Fruit fly (Drosophila melanogaster) whole organism, embryonic: ENCODE data around the gene S6KL.

Source experiments
- Ada2b ChIP-seq: fragments of 200-800 bp; sonication (Bioruptor generic); IDR thresholded peaks from 2 replicates; pipeline ENCODE4 v1.3.6; 2022; ENCODE audit warnings: missing biosample characterization, missing genetic modification characterization
- B-H2 ChIP-seq: fragments of 200-800 bp; sonication (Bioruptor generic); optimal IDR thresholded peaks from 2 replicates; lab custom pipeline; 2018; ENCODE audit warnings: missing biosample characterization, mild to moderate bottlenecking, missing genetic modification characterization
- CG10565 ChIP-seq: fragments of 200-800 bp; sonication (Bioruptor generic); optimal IDR thresholded peaks from 3 replicates; lab custom pipeline; 2016; ENCODE audit warnings: missing biosample characterization, mild to moderate bottlenecking, missing genetic modification characterization
- CG12236 ChIP-seq: fragments of 200-800 bp; sonication (Bioruptor generic); optimal IDR thresholded peaks from 2 replicates; lab custom pipeline; 2016; ENCODE audit warnings: missing biosample characterization, missing genetic modification characterization
- CG13424 ChIP-seq: fragments of 200-800 bp; sonication (Bioruptor generic); optimal IDR thresholded peaks from 2 replicates; lab custom pipeline; 2019; ENCODE audit warnings: missing biosample characterization, mild to moderate bottlenecking, missing genetic modification characterization, moderate library complexity
- CG31224 ChIP-seq: fragments of 200-800 bp; sonication (Bioruptor generic); IDR thresholded peaks from 2 replicates; pipeline ENCODE4 v1.3.6; 2022; ENCODE audit warnings: missing biosample characterization, missing genetic modification characterization
- CG3407 ChIP-seq: fragments of 200-800 bp; sonication (Bioruptor generic); optimal IDR thresholded peaks from 2 replicates; lab custom pipeline; 2018; ENCODE audit warnings: missing biosample characterization, mild to moderate bottlenecking, missing genetic modification characterization
- CG34376 ChIP-seq: fragments of 200-800 bp; sonication (Bioruptor generic); optimal IDR thresholded peaks from 2 replicates; lab custom pipeline; 2018; ENCODE audit warnings: missing biosample characterization, mild to moderate bottlenecking, missing genetic modification characterization
- CG3847 ChIP-seq: fragments of 200-800 bp; sonication (Bioruptor generic); IDR thresholded peaks from 2 replicates; pipeline ENCODE4 v1.3.6; 2022; ENCODE audit warnings: missing biosample characterization, missing genetic modification characterization
- CG4360 ChIP-seq: fragments of 200-800 bp; sonication (Bioruptor generic); IDR thresholded peaks from 2 replicates; pipeline ENCODE4 v1.3.6; 2022; ENCODE audit warnings: missing biosample characterization, missing genetic modification characterization
- CG4617 ChIP-seq: fragments of 200-800 bp; sonication (Bioruptor generic); optimal IDR thresholded peaks from 3 replicates; lab custom pipeline; 2016; ENCODE audit warnings: missing biosample characterization, missing genetic modification characterization, borderline replicate concordance
- CG6254 ChIP-seq: fragments of 200-800 bp; sonication (Bioruptor generic); optimal IDR thresholded peaks from 3 replicates; lab custom pipeline; 2017; ENCODE audit warnings: mild to moderate bottlenecking, missing biosample characterization, missing genetic modification reagents, missing genetic modification characterization
- CG6765 ChIP-seq: fragments of 200-800 bp; sonication (Bioruptor generic); optimal IDR thresholded peaks from 3 replicates; lab custom pipeline; 2017; ENCODE audit warnings: missing biosample characterization, mild to moderate bottlenecking, missing genetic modification characterization
- CG9797 ChIP-seq: fragments of 200-800 bp; sonication (Bioruptor generic); optimal IDR thresholded peaks from 3 replicates; lab custom pipeline; 2018; ENCODE audit warnings: missing biosample characterization, mild to moderate bottlenecking, missing genetic modification characterization
- D19B ChIP-seq: fragments of 200-800 bp; sonication (Bioruptor generic); optimal IDR thresholded peaks from 2 replicates; lab custom pipeline; 2017; ENCODE audit warnings: missing biosample characterization, mild to moderate bottlenecking, missing genetic modification characterization
- Dad ChIP-seq: fragments of 200-800 bp; sonication (Bioruptor generic); optimal IDR thresholded peaks from 3 replicates; lab custom pipeline; 2016; ENCODE audit warnings: missing biosample characterization, missing genetic modification characterization
- Dek ChIP-seq: fragments of 200-800 bp; sonication (Bioruptor generic); optimal IDR thresholded peaks from 3 replicates; lab custom pipeline; 2019; ENCODE audit warnings: missing biosample characterization, mild to moderate bottlenecking, missing genetic modification characterization, moderate library complexity
- E2f1 ChIP-seq: fragments of 200-800 bp; sonication (Bioruptor generic); IDR thresholded peaks from 2 replicates; pipeline ENCODE4 v1.3.6; 2022; ENCODE audit warnings: missing biosample characterization, missing genetic modification characterization
- Ets97D ChIP-seq: fragments of 200-800 bp; sonication (Bioruptor generic); optimal IDR thresholded peaks from 3 replicates; lab custom pipeline; 2016; ENCODE audit warnings: missing biosample characterization, missing genetic modification characterization
- Hand ChIP-seq: fragments of 200-800 bp; sonication (Bioruptor generic); optimal IDR thresholded peaks from 2 replicates; lab custom pipeline; 2017; ENCODE audit warnings: mild to moderate bottlenecking, missing biosample characterization, missing genetic modification reagents, missing genetic modification characterization
- Mad ChIP-seq: fragments of 200-800 bp; sonication (Bioruptor generic); optimal IDR thresholded peaks from 2 replicates; lab custom pipeline; 2016; ENCODE audit warnings: missing biosample characterization, missing genetic modification characterization
- NFAT ChIP-seq: fragments of 200-800 bp; sonication (Bioruptor generic); IDR thresholded peaks from 2 replicates; pipeline ENCODE4 v1.3.6; 2022; ENCODE audit warnings: missing biosample characterization, missing genetic modification characterization
- Neu2 ChIP-seq: fragments of 200-800 bp; sonication (Bioruptor generic); optimal IDR thresholded peaks from 3 replicates; lab custom pipeline; 2016; ENCODE audit warnings: missing biosample characterization, missing genetic modification characterization, borderline replicate concordance
- Ravus ChIP-seq: fragments of 200-800 bp; sonication (Bioruptor generic); IDR thresholded peaks from 2 replicates; pipeline ENCODE4 v1.3.6; 2022; ENCODE audit warnings: missing biosample characterization, missing genetic modification characterization
- Sox102F ChIP-seq: fragments of 200-800 bp; sonication (Bioruptor generic); optimal IDR thresholded peaks from 2 replicates; lab custom pipeline; 2018; ENCODE audit warnings: missing biosample characterization, mild to moderate bottlenecking, missing genetic modification characterization, moderate library complexity
- Taf1 ChIP-seq: fragments of 200-800 bp; sonication (Bioruptor generic); IDR thresholded peaks from 2 replicates; pipeline ENCODE4 v1.3.6; 2022; ENCODE audit warnings: missing biosample characterization, missing genetic modification characterization
- chif ChIP-seq, 2 experiments: fragments of 200-800 bp; sonication (Bioruptor generic); optimal IDR thresholded peaks; 3 replicates each; lab custom pipeline; 2016; ENCODE audit warnings: missing biosample characterization in 2 of 2, missing genetic modification characterization in 2 of 2
- chinmo ChIP-seq: fragments of 200-800 bp; sonication (Bioruptor generic); IDR thresholded peaks from 4 replicates; pipeline ENCODE4 v1.3.6; 2022; ENCODE audit warnings: missing biosample characterization, missing genetic modification characterization; ENCODE audit not compliant: partially characterized antibody
- ci ChIP-seq: fragments of 200-800 bp; sonication (Bioruptor generic); IDR thresholded peaks from 3 replicates; pipeline ENCODE4 v1.3.6; 2022; ENCODE audit warnings: missing biosample characterization, missing genetic modification characterization
- cwo ChIP-seq: fragments of 200-800 bp; sonication (Bioruptor generic); optimal IDR thresholded peaks from 3 replicates; lab custom pipeline; 2017; ENCODE audit warnings: missing biosample characterization, missing genetic modification characterization, mild to moderate bottlenecking, moderate library complexity, missing genetic modification reagents
- disco-r ChIP-seq: fragments of 200-800 bp; sonication (Bioruptor generic); optimal IDR thresholded peaks from 2 replicates; lab custom pipeline; 2016; ENCODE audit warnings: missing biosample characterization, missing genetic modification characterization
- dmrt11E ChIP-seq: fragments of 200-800 bp; sonication (Bioruptor generic); optimal IDR thresholded peaks from 3 replicates; lab custom pipeline; 2018; ENCODE audit warnings: missing biosample characterization, mild to moderate bottlenecking, missing genetic modification characterization, moderate library complexity
- fu2 ChIP-seq: fragments of 200-800 bp; sonication (Bioruptor generic); optimal IDR thresholded peaks from 2 replicates; lab custom pipeline; 2016; ENCODE audit warnings: missing biosample characterization, missing genetic modification characterization
- gsb ChIP-seq: fragments of 200-800 bp; sonication (Bioruptor generic); IDR thresholded peaks from 2 replicates; pipeline ENCODE4 v1.3.6; 2022; ENCODE audit warnings: missing biosample characterization, missing genetic modification characterization
- ind ChIP-seq: fragments of 200-800 bp; sonication (Bioruptor generic); optimal IDR thresholded peaks from 3 replicates; lab custom pipeline; 2016; ENCODE audit warnings: missing biosample characterization, missing genetic modification characterization
- insv ChIP-seq, 2 experiments: fragments of 200-800 bp; sonication (Bioruptor generic); optimal IDR thresholded peaks; 3 replicates each; lab custom pipeline; 2016 to 2018; ENCODE audit warnings: missing biosample characterization in 2 of 2, missing genetic modification characterization in 2 of 2
- jing ChIP-seq: fragments of 200-800 bp; sonication (Bioruptor generic); optimal IDR thresholded peaks from 2 replicates; lab custom pipeline; 2018; ENCODE audit warnings: missing biosample characterization, mild to moderate bottlenecking, missing genetic modification characterization
- kni ChIP-seq: fragments of 200-800 bp; sonication (Bioruptor generic); optimal IDR thresholded peaks from 3 replicates; lab custom pipeline; 2017; ENCODE audit warnings: mild to moderate bottlenecking, missing biosample characterization, missing genetic modification reagents, missing genetic modification characterization
- lola ChIP-seq, 3 experiments: fragments of >200 bp in 2 of 3; fragments of 200-800 bp in 1 of 3; sonication (Bioruptor generic) in 1 of 3; optimal IDR thresholded peaks; 2 replicates each; lab custom pipeline; 2017 to 2019; ENCODE audit warnings: missing biosample characterization in 3 of 3, missing genetic modification characterization in 3 of 3, mild to moderate bottlenecking in 1 of 3, moderate library complexity in 1 of 3
- nerfin-2 ChIP-seq: fragments of 200-800 bp; sonication (Bioruptor generic); IDR thresholded peaks from 2 replicates; pipeline ENCODE4 v1.3.6; 2022; ENCODE audit warnings: missing biosample characterization, missing genetic modification characterization; ENCODE audit not compliant: partially characterized antibody
- nom ChIP-seq: fragments of 200-800 bp; sonication (Bioruptor generic); optimal IDR thresholded peaks from 2 replicates; lab custom pipeline; 2017; ENCODE audit warnings: missing biosample characterization, missing genetic modification characterization, mild to moderate bottlenecking, moderate library complexity, missing genetic modification reagents
- otp ChIP-seq: fragments of 200-800 bp; sonication (Bioruptor generic); IDR thresholded peaks from 3 replicates; pipeline ENCODE4, ENCODE4 v1.3.6; 2022; ENCODE audit warnings: missing biosample characterization, missing genetic modification characterization
- pan ChIP-seq, 4 experiments: fragments of >200 bp in 3 of 4; fragments of 200-800 bp in 1 of 4; sonication (Bioruptor generic) in 1 of 4; optimal IDR thresholded peaks in 3 of 4; IDR thresholded peaks in 1 of 4; 2 replicates each; pipeline versions ENCODE4 v1.3.6 to Lab custom; 2017 to 2022; ENCODE audit warnings: missing biosample characterization in 2 of 4, missing genetic modification characterization in 2 of 4, mixed read lengths in 1 of 4
- phol ChIP-seq: fragments of 200-800 bp; sonication (Bioruptor generic); optimal IDR thresholded peaks from 3 replicates; lab custom pipeline; 2018; ENCODE audit warnings: missing biosample characterization, mild to moderate bottlenecking, missing genetic modification characterization, moderate library complexity
- pnt ChIP-seq: fragments of 200-800 bp; sonication (Bioruptor generic); optimal IDR thresholded peaks from 3 replicates; lab custom pipeline; 2016; ENCODE audit warnings: missing biosample characterization, missing genetic modification characterization
- salm ChIP-seq: fragments of 200-800 bp; sonication (Bioruptor generic); optimal IDR thresholded peaks from 2 replicates; lab custom pipeline; 2018; ENCODE audit warnings: missing biosample characterization, mild to moderate bottlenecking, missing genetic modification characterization
- vfl ChIP-seq: fragments of 200-800 bp; sonication (Bioruptor generic); optimal IDR thresholded peaks from 2 replicates; lab custom pipeline; 2016; ENCODE audit warnings: missing biosample characterization, missing genetic modification characterization

Gene S6KL

DNA sequence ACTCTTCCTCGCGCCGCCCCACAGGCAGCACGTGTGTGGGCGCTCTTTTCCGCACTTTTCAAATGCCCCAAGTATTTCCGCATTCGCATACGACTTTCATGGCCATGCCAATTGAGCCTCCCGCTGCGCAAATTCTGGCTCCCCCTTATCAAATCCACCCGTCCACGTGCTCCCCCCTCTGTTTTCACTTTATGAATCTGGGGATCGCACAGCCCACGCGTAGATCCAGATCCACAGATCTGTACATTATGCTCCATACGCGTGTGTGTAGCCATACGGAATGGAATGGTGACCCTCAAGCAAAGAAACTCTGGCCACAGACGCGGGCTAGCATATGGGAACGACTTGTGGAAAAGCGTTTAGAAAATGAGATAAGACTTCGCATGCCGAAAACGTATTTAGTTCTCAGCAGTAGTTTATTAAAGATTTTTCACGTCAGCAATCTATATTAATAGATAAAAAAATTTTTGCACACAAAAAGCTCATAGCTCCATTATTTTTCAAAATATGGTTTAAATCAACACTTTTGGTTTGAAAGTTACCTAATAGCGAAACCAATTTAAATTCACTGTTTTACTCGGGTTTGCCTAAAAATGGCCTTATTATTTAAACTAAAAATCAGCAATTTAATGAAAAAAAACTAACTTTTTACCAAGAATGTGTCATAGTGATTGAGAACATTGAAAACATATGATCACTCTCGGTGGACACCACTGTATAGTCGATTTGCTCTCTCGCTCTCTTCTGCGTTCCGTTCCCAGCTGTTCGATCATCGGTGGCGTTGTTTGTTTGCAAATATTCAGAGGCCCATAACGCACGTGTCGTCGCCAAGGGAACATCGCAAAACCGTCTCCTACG, 1.3 kb downstream of the S6KL start (continued):
- TF ChIP-seq Dek (peak; percentile 51), Neu2 (no peak), ci (GFP tag; lab: Robert Waterston, UW) (no peak), Ada2b (GFP tag; lab: Robert Waterston, UW) (peak; percentile 17; the same call in 1 of the 2 replicates), jing (GFP tag; lab: Kevin White, UChicago) (peak; percentile 6), Sox102F (GFP tag; lab: Kevin White, UChicago) (peak; percentile 48), salm (tag; lab: Kevin White, UChicago) (no peak), Taf1 (GFP tag; lab: Robert Waterston, UW) (no peak; the same call in 1 of the 2 replicates), B-H2 (GFP tag; lab: Kevin White, UChicago) (no peak), ind (GFP tag; lab: Kevin White, UChicago) (peak; percentile 46), otp (no peak), Ets97D (peak; percentile 21), NFAT (GFP tag; lab: Robert Waterston, UW) (peak; percentile 52), disco-r (GFP tag; lab: Kevin White, UChicago) (peak; percentile 40), Dad (peak; percentile 31), lola (GFP tag; optimal IDR thresholded peaks at IDR 0.05; lab: Kevin White, UChicago) (peak in 1 of 3 experiments; percentile 54), CG4360 (GFP tag; lab: Robert Waterston, UW) (no peak), phol (tag; lab: Kevin White, UChicago) (peak; percentile 62), gsb (GFP tag; lab: Robert Waterston, UW) (no peak), CG34376 (GFP tag; lab: Kevin White, UChicago) (peak; percentile 15), D19B (GFP tag; lab: Kevin White, UChicago) (peak; percentile 68), Hand (GFP tag; lab: Kevin White, UChicago) (no peak), CG12236 (GFP tag; lab: Kevin White, UChicago) (no peak), fu2 (peak; percentile 39), pnt (peak; percentile 9), CG6765 (GFP tag; lab: Kevin White, UChicago) (peak; percentile 68), cwo (GFP tag; lab: Kevin White, UChicago) (peak; percentile 51), nom (GFP tag; lab: Kevin White, UChicago) (no peak), E2f1 (GFP tag; lab: Robert Waterston, UW) (0 out of 2 replicates have a peak, but pooled peaks have one; percentile 32), Mad (peak; percentile 40), vfl (no peak), dmrt11E (tag; lab: Kevin White, UChicago) (peak; percentile 27), CG9797 (GFP tag; lab: Kevin White, UChicago) (no peak), insv (GFP tag; optimal IDR thresholded peaks at IDR 0.05; lab: Kevin White, UChicago) (no peak), CG13424 (tag; lab: Kevin White, UChicago) (peak; percentile 69), CG4617 (no peak), CG3407 (GFP tag; lab: Kevin White, UChicago) (no peak), pan (optimal IDR thresholded peaks at IDR 0.05; lab: Kevin White, UChicago) (no peak), pan (GFP tag; optimal IDR thresholded peaks at IDR 0.05 in 1 of 2, IDR thresholded peaks at IDR 0.05 in 1 of 2) (no peak), chinmo (GFP tag; lab: Robert Waterston, UW) (0 out of 4 replicates have a peak, but pooled peaks have one; percentile 48), CG6254 (GFP tag; lab: Kevin White, UChicago) (no peak), nerfin-2 (GFP tag; lab: Robert Waterston, UW) (no peak), CG3847 (GFP tag; lab: Robert Waterston, UW) (peak; percentile 27; the same call in 1 of the 2 replicates), CG10565 (no peak), CG31224 (peak; percentile 12; the same call in 1 of the 2 replicates), Ravus (GFP tag; lab: Robert Waterston, UW) (no peak), kni (GFP tag; lab: Kevin White, UChicago) (no peak), chif (GFP tag; optimal IDR thresholded peaks at IDR 0.05; lab: Kevin White, UChicago) (peak; percentile 37 to 41)
